Worm (Caenorhabditis elegans): Measurements from ENCODE around the gene pyp-1.

DNA sequence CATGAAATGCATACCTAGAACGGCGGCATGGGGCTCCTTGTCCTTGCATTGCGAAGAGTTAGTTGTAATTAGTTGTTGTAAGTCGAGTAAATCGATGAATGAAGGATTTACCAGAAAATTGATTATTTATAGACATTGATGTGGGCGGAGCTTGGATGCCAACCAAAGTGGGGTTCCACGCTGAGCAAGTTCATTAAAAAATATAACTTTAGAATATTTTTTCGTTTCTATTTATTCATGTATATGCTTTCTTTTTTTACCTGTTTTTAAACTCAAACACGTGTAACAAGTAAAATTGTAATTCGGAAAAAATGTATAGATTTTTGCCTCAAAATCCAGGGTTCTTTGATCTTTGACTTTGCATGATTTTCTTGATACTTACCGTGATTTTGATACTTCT is 28.8 kb upstream of the pyp-1 start, which contains the start of gene gipc-2:
- TF ChIP-seq nhr-11 (tag; optimal IDR thresholded peaks at IDR 0.05), result no peak
- TF ChIP-seq fos-1 (tag; optimal IDR thresholded peaks at IDR 0.05), result no peak
- no peak for TF ChIP-seq fkh-10 (GFP tag; optimal IDR thresholded peaks at IDR 0.05)
- TF ChIP-seq nhr-23 (tag; optimal IDR thresholded peaks at IDR 0.05), result no peak
- TF ChIP-seq snpc-4 (tag; optimal IDR thresholded peaks at IDR 0.05), result no peak
- TF ChIP-seq pha-4 (tag; optimal IDR thresholded peaks at IDR 0.05), result no peak
- no peak for TF ChIP-seq zag-1 (tag; optimal IDR thresholded peaks at IDR 0.05)
- no peak for TF ChIP-seq nhr-237 (tag; optimal IDR thresholded peaks at IDR 0.05)
- TF ChIP-seq pqm-1 (tag; optimal IDR thresholded peaks at IDR 0.05), result no peak
- no peak for TF ChIP-seq lin-15B (tag; optimal IDR thresholded peaks at IDR 0.05)
- no peak for TF ChIP-seq eor-1 (tag; optimal IDR thresholded peaks at IDR 0.05)
- no peak for TF ChIP-seq fkh-2 (tag; optimal IDR thresholded peaks at IDR 0.05)
- TF ChIP-seq mdl-1 (tag; optimal IDR thresholded peaks at IDR 0.05), result no peak
- no peak for TF ChIP-seq nhr-76 (tag; optimal IDR thresholded peaks at IDR 0.05)

Data from whole organism, L3 larva.